Worm (Caenorhabditis elegans): ENCODE data around the gene BE0003N10.6.
"Not testable (repeated sequence)": the region's sequence is repeated elsewhere in the genome, so short reads cannot be mapped to it uniquely, and the experiment has no call there.

The BE0003N10.6 gene

ce11 chrIII:1081101-1081500 is 21.2 kb upstream of the BE0003N10.6 start, which contains the start of gene par-2:
par-2 (plus strand) TSS chrIII:1081401.
- no peak for TF ChIP-seq bed-3 (GFP tag; optimal IDR thresholded peaks at IDR 0.05)
- TF ChIP-seq tbx-8 (GFP tag; optimal IDR thresholded peaks at IDR 0.05) = no peak
- no peak for TF ChIP-seq snpc-4 (tag; optimal IDR thresholded peaks at IDR 0.05)
- no peak for TF ChIP-seq zip-8 (tag; optimal IDR thresholded peaks at IDR 0.05)
- TF ChIP-seq ceh-43 (GFP tag; optimal IDR thresholded peaks at IDR 0.05) = no peak
- no peak for TF ChIP-seq nhr-12 (tag; optimal IDR thresholded peaks at IDR 0.05)
- no peak for TF ChIP-seq nhr-76 (tag; optimal IDR thresholded peaks at IDR 0.05)
- TF ChIP-seq mls-2 (tag; optimal IDR thresholded peaks at IDR 0.05) = no peak
- TF ChIP-seq unc-39 (tag; optimal IDR thresholded peaks at IDR 0.05) = no peak
- no peak for TF ChIP-seq drap-1 (GFP tag; optimal IDR thresholded peaks at IDR 0.05)
- no peak for TF ChIP-seq unc-62 (GFP tag; optimal IDR thresholded peaks at IDR 0.05)
- no peak for TF ChIP-seq elt-3 (tag; optimal IDR thresholded peaks at IDR 0.05)
- no peak for TF ChIP-seq lsy-2 (tag; optimal IDR thresholded peaks at IDR 0.05)
- no peak for TF ChIP-seq blmp-1 (tag; optimal IDR thresholded peaks at IDR 0.05)
- TF ChIP-seq nhr-28 (tag; optimal IDR thresholded peaks at IDR 0.05) = no peak
- TF ChIP-seq ceh-83 (GFP tag; optimal IDR thresholded peaks at IDR 0.05) = no peak
- no peak for TF ChIP-seq cnd-1 (tag; optimal IDR thresholded peaks at IDR 0.05)
- no peak for TF ChIP-seq sem-2 (GFP tag; optimal IDR thresholded peaks at IDR 0.05)
- no peak for TF ChIP-seq sptf-1 (tag; optimal IDR thresholded peaks at IDR 0.05)

DNA sequence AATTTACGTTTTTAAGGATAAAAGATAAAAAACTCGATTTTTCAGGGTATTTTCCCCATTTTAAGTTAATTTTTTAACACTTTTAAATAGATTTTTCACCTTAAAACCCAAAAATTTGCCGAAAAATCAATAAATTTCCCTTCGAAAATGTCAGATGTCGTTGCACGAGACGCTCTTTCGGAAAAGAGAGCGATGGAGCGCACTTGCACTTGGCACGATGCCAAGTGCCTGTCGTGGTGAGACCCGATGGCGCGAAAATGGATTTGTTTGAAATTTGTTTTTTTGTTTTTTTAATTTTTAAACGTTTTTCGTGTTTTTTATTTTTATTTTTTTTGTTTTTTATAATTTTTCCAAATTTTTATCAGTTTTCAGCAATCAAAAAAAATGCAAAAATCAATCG is 20.7 kb upstream of the BE0003N10.6 start, which contains the start of the genes rab-18 and kbp-4:
Gene rab-18, minus strand, starts transcription at position 240 of the 400 bp plus-strand sequence.
Gene kbp-4, plus strand, starts transcription at position 366 of the 400 bp plus-strand sequence.
- no peak for TF ChIP-seq zip-8 (tag; optimal IDR thresholded peaks at IDR 0.05)
- TF ChIP-seq drap-1 (GFP tag; optimal IDR thresholded peaks at IDR 0.05) = peak; percentile 52
- peak; percentile 94 for TF ChIP-seq lin-13 (tag; optimal IDR thresholded peaks at IDR 0.05)
- peak; percentile 90 for TF ChIP-seq pha-4 (tag; optimal IDR thresholded peaks at IDR 0.05)
- TF ChIP-seq unc-62 (GFP tag; optimal IDR thresholded peaks at IDR 0.05) = peak; percentile 15
- TF ChIP-seq unc-120 (tag; optimal IDR thresholded peaks at IDR 0.05; ENCODE audit: poor library complexity, severe bottlenecking) = peak; percentile 58
- TF ChIP-seq lin-32 (GFP tag; optimal IDR thresholded peaks at IDR 0.05) = no peak
- peak; percentile 14 for TF ChIP-seq blmp-1 (tag; optimal IDR thresholded peaks at IDR 0.05)
- peak; percentile 5 for TF ChIP-seq elt-1 (tag; optimal IDR thresholded peaks at IDR 0.05; ENCODE audit: borderline replicate concordance, insufficient read depth)
- TF ChIP-seq hlh-1 (tag; optimal IDR thresholded peaks at IDR 0.05) = peak; percentile 87
- peak; percentile 85 for TF ChIP-seq lsy-2 (tag; optimal IDR thresholded peaks at IDR 0.05)
- peak; percentile 50 for TF ChIP-seq sptf-1 (tag; optimal IDR thresholded peaks at IDR 0.05)
- TF ChIP-seq nhr-76 (tag; optimal IDR thresholded peaks at IDR 0.05) = no peak
- no peak for TF ChIP-seq mls-2 (tag; optimal IDR thresholded peaks at IDR 0.05)
- TF ChIP-seq ceh-39 (tag; optimal IDR thresholded peaks at IDR 0.05) = peak; percentile 92
- peak; percentile 94 for TF ChIP-seq nhr-237 (tag; optimal IDR thresholded peaks at IDR 0.05)
- TF ChIP-seq ces-1 (GFP tag; optimal IDR thresholded peaks at IDR 0.05) = peak; percentile 73
- peak; percentile 1 for TF ChIP-seq M03D4.4 (tag; optimal IDR thresholded peaks at IDR 0.05)
- TF ChIP-seq cnd-1 (tag; optimal IDR thresholded peaks at IDR 0.05) = peak; percentile 33
- TF ChIP-seq mep-1 (tag; optimal IDR thresholded peaks at IDR 0.05) = peak; percentile 99

DNA sequence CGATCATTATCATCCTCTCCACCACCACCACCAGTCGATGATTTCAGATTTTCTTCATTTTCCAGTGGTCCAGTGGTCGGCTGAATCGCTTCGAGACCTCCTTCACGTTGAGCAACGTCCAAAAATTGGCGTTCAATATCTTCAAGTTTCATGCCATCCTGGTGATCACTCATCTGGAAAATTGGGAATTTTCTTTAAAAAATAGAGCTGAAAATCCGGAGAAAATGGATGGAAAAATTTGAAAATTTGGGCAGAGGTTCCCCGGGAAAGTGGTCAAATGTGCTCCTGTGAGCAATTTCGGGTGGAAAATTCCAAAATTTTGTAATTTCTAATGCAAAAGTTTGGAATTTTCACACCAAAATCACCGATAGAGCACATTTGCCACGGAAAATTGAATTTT is 16.5 kb upstream of the BE0003N10.6 start, which contains the start of gene uaf-1:
Gene uaf-1, minus strand, starts transcription at position 173 of the 400 bp plus-strand sequence.
- TF ChIP-seq nhr-76, blmp-1, hlh-1 (tag; optimal IDR thresholded peaks at IDR 0.05): not testable (repeated sequence)

DNA sequence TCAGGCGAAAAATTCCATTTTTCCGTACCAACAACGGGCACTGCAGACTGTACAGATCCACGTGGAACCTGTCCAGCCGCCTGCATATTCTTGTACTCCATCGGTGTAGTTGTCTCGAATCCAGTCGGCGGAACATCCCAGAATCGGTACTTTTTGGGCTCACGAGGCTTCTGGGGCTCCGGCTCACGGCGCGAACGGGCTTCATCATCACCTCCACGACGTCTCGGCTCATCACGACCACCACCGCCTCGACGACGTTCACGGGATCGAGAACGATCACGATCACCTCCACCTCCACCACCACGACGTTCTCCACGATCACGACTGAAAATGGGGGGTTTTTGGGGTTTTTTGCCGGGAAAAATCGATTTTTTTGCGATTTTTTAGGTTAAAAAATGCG is 14.3 kb upstream of the BE0003N10.6 start:
- TF ChIP-seq snpc-4 (tag; optimal IDR thresholded peaks at IDR 0.05) (no peak), ztf-11 (tag; optimal IDR thresholded peaks at IDR 0.05) (no peak)

DNA sequence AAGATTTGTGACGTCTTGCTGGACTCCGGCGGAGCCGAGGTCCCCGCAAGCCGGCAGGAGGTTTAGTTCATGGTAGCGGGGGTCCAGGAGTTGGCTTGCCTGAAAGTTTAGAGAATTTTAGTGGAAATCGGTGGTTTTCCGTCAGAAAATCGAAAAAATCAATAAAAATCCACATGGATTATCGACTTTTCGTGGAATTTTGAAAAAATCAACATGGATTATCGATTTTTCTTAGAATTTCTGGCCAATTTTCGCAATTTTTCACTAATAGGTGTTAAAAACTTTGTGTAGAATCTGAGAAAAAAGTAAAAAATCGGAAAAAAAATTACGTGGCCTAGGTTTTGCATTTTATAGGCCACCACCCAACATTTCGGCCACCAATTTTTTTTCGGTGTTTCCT is 980 bp downstream of the BE0003N10.6 start:
- TF ChIP-seq lin-13 (tag; optimal IDR thresholded peaks at IDR 0.05) (no peak), nhr-237 (tag; optimal IDR thresholded peaks at IDR 0.05) (no peak)

Data from whole organism, mixed stage, embryonic.